Worm (Caenorhabditis elegans): ENCODE data around the gene ZC262.7.
"Not testable (repeated sequence)": the region's sequence is repeated elsewhere in the genome, so short reads cannot be mapped to it uniquely, and the experiment has no call there.

ZC262.7 gene

ce11 chrIII:8354644-8355461 is 10.7 kb upstream of the ZC262.7 start, which contains the start of gene unc-116:
unc-116 (minus strand) TSS chrIII:8355174.
- TF ChIP-seq him-1 (tag; optimal IDR thresholded peaks at IDR 0.05) = peak; percentile 17
- no peak for TF ChIP-seq dao-5 (tag; optimal IDR thresholded peaks at IDR 0.05)

ce11 chrIII:8347822-8348221 is 3.7 kb upstream of the ZC262.7 start, which contains the start of gene clc-29:
clc-29 (minus strand) TSS chrIII:8347922.
- not testable (repeated sequence) for TF ChIP-seq W03F9.2, him-1, dao-5 (tag; optimal IDR thresholded peaks at IDR 0.05)

ce11 chrIII:8339372-8339771 is 4.8 kb downstream of the ZC262.7 start, which contains the start of gene clc-28:
clc-28 (minus strand) TSS chrIII:8339472.
- not testable (repeated sequence) for TF ChIP-seq him-1, W03F9.2, dao-5 (tag; optimal IDR thresholded peaks at IDR 0.05)

ce11 chrIII:8334432-8334831 is 9.7 kb downstream of the ZC262.7 start, which contains the start of gene ZC262.4:
ZC262.4 (minus strand) TSS chrIII:8334532.
- TF ChIP-seq him-1 (tag; optimal IDR thresholded peaks at IDR 0.05) = no peak
- no peak for TF ChIP-seq dao-5 (tag; optimal IDR thresholded peaks at IDR 0.05)
- TF ChIP-seq W03F9.2 (tag; optimal IDR thresholded peaks at IDR 0.05) = no peak

ce11 chrIII:8331779-8332178 is 12.4 kb downstream of the ZC262.7 start, which contains the start of the genes mrps-18A and ZC262.2:
mrps-18A (minus strand) TSS chrIII:8331919.
ZC262.2 (plus strand) TSS chrIII:8332062.
- TF ChIP-seq W03F9.2 (tag; optimal IDR thresholded peaks at IDR 0.05) = peak; percentile 19
- TF ChIP-seq dao-5 (tag; optimal IDR thresholded peaks at IDR 0.05) = no peak

ce11 chrIII:8331211-8331610 is 12.9 kb downstream of the ZC262.7 start, which contains the start of gene iglr-2:
iglr-2 (minus strand) TSS chrIII:8331311.
- TF ChIP-seq him-1 (tag; optimal IDR thresholded peaks at IDR 0.05) (no peak), W03F9.2 (tag; optimal IDR thresholded peaks at IDR 0.05) (no peak), dao-5 (tag; optimal IDR thresholded peaks at IDR 0.05) (no peak)

ce11 chrIII:8325574-8326513 is 18.3 kb downstream of the ZC262.7 start, which contains the start of gene ZC262.13:
ZC262.13 (plus strand) TSS chrIII:8326214.
- TF ChIP-seq him-1 (tag; optimal IDR thresholded peaks at IDR 0.05) = no peak
- no peak for TF ChIP-seq dao-5 (tag; optimal IDR thresholded peaks at IDR 0.05)
- TF ChIP-seq W03F9.2 (tag; optimal IDR thresholded peaks at IDR 0.05) = no peak

- no peak for TF ChIP-seq dao-5 (tag; optimal IDR thresholded peaks at IDR 0.05)
- TF ChIP-seq him-1 (tag; optimal IDR thresholded peaks at IDR 0.05) = no peak
- TF ChIP-seq W03F9.2 (tag; optimal IDR thresholded peaks at IDR 0.05) = no peak
Observed at ce11 chrIII:8324412-8324811, 19.7 kb downstream of the ZC262.7 start, which contains the start of gene F10E9.12. F10E9.12 (plus strand) TSS chrIII:8324542.

ce11 chrIII:8322645-8323213 is 21.4 kb downstream of the ZC262.7 start, which contains the start of gene F10E9.1:
F10E9.1 (plus strand) TSS chrIII:8323163.
- TF ChIP-seq him-1 (tag; optimal IDR thresholded peaks at IDR 0.05) = no peak
- no peak for TF ChIP-seq W03F9.2 (tag; optimal IDR thresholded peaks at IDR 0.05)

ce11 chrIII:8321225-8321624 is 22.9 kb downstream of the ZC262.7 start:
- TF ChIP-seq W03F9.2 (tag; optimal IDR thresholded peaks at IDR 0.05) = no peak
- TF ChIP-seq dao-5 (tag; optimal IDR thresholded peaks at IDR 0.05) = no peak
- no peak for TF ChIP-seq him-1 (tag; optimal IDR thresholded peaks at IDR 0.05)

ce11 chrIII:8320183-8320582 is 24.0 kb downstream of the ZC262.7 start, which contains the start of gene F10E9.10:
F10E9.10 (minus strand) TSS chrIII:8320283.
- no peak for TF ChIP-seq dao-5 (tag; optimal IDR thresholded peaks at IDR 0.05)
- no peak for TF ChIP-seq him-1 (tag; optimal IDR thresholded peaks at IDR 0.05)
- TF ChIP-seq W03F9.2 (tag; optimal IDR thresholded peaks at IDR 0.05) = no peak

ce11 chrIII:8319100-8319499 is 25.0 kb downstream of the ZC262.7 start, which contains the start of gene F10E9.11:
F10E9.11 (minus strand) TSS chrIII:8319260.
- TF ChIP-seq W03F9.2 (tag; optimal IDR thresholded peaks at IDR 0.05) (peak; percentile 80), him-1 (tag; optimal IDR thresholded peaks at IDR 0.05) (no peak)

- TF ChIP-seq W03F9.2 (tag; optimal IDR thresholded peaks at IDR 0.05) (no peak), him-1 (tag; optimal IDR thresholded peaks at IDR 0.05) (no peak), dao-5 (tag; optimal IDR thresholded peaks at IDR 0.05) (no peak)
Observed at ce11 chrIII:8318488-8318887, 25.6 kb downstream of the ZC262.7 start, which contains the start of gene sas-4. sas-4 (minus strand) TSS chrIII:8318588.
